Worm (Caenorhabditis elegans) whole organism, mixed stage, embryonic: ENCODE measurements around the gene scl-7.
A peak's percentile ranks its signal among the peaks of the same experiment; 100 is the strongest.

Source experiments
- blmp-1 ChIP-seq: fragments of 150-350 bp; optimal IDR thresholded peaks from 2 replicates; lab custom pipeline; 2014; ENCODE audit warnings: missing biosample characterization, missing genetic modification characterization
- ceh-39 ChIP-seq: fragments of 150-350 bp; optimal IDR thresholded peaks from 2 replicates; lab custom pipeline; 2014; ENCODE audit warnings: missing biosample characterization, missing genetic modification characterization
- ceh-43 ChIP-seq: fragments of 200-800 bp; sonication (Bioruptor generic); optimal IDR thresholded peaks from 2 replicates; lab custom pipeline; 2018; ENCODE audit warnings: mild to moderate bottlenecking, missing genetic modification characterization, moderate library complexity, missing compliant biosample characterization
- ceh-83 ChIP-seq: fragments of 200-800 bp; sonication (Bioruptor generic); optimal IDR thresholded peaks from 2 replicates; lab custom pipeline; 2018; ENCODE audit warnings: mild to moderate bottlenecking, missing genetic modification characterization, missing compliant biosample characterization
- ces-1 ChIP-seq: fragments of 150-350 bp; optimal IDR thresholded peaks from 2 replicates; lab custom pipeline; 2014; ENCODE audit warnings: missing biosample characterization, missing genetic modification reagents, missing genetic modification characterization
- cnd-1 ChIP-seq: fragments of 200-800 bp; sonication (Bioruptor generic); optimal IDR thresholded peaks from 2 replicates; lab custom pipeline; 2018; ENCODE audit warnings: mild to moderate bottlenecking, missing genetic modification characterization, missing compliant biosample characterization
- drap-1 ChIP-seq: fragments of 200-800 bp; sonication (Bioruptor generic); optimal IDR thresholded peaks from 3 replicates; lab custom pipeline; 2018; ENCODE audit warnings: mild to moderate bottlenecking, missing genetic modification characterization, missing compliant biosample characterization
- elt-1 ChIP-seq: sonication (generic microtip); optimal IDR thresholded peaks from 2 replicates; lab custom pipeline; 2017; ENCODE audit warnings: missing genetic modification characterization, mild to moderate bottlenecking, missing compliant biosample characterization, antibody characterized with exemption, moderate library complexity, borderline replicate concordance; ENCODE audit not compliant: insufficient read depth
- elt-3 ChIP-seq: fragments of 150-350 bp; optimal IDR thresholded peaks from 2 replicates; lab custom pipeline; 2014; ENCODE audit warnings: missing biosample characterization, missing genetic modification characterization
- flh-1 ChIP-seq: fragments of 200-800 bp; sonication (Bioruptor generic); optimal IDR thresholded peaks from 2 replicates; lab custom pipeline; 2018; ENCODE audit warnings: mild to moderate bottlenecking, missing genetic modification characterization, moderate library complexity, missing compliant biosample characterization
- hlh-1 ChIP-seq: fragments of 150-350 bp; optimal IDR thresholded peaks from 2 replicates; lab custom pipeline; 2014; ENCODE audit warnings: missing biosample characterization, missing genetic modification reagents, missing genetic modification characterization
- lin-13 ChIP-seq: fragments of 150-350 bp; optimal IDR thresholded peaks from 2 replicates; lab custom pipeline; 2014; ENCODE audit warnings: missing biosample characterization, missing genetic modification characterization
- lin-32 ChIP-seq: fragments of 200-800 bp; sonication (Bioruptor generic); optimal IDR thresholded peaks from 2 replicates; lab custom pipeline; 2018; ENCODE audit warnings: mild to moderate bottlenecking, missing genetic modification characterization, missing compliant biosample characterization
- lsy-2 ChIP-seq: fragments of 150-350 bp; optimal IDR thresholded peaks from 2 replicates; lab custom pipeline; 2014; ENCODE audit warnings: missing biosample characterization, missing genetic modification characterization
- mab-5 ChIP-seq: fragments of 150-350 bp; optimal IDR thresholded peaks from 2 replicates; lab custom pipeline; 2014; ENCODE audit warnings: missing biosample characterization, missing genetic modification characterization
- mep-1 ChIP-seq: fragments of 150-350 bp; optimal IDR thresholded peaks from 2 replicates; lab custom pipeline; 2017; ENCODE audit warnings: missing biosample characterization, missing genetic modification reagents, missing genetic modification characterization, inconsistent platforms
- mls-2 ChIP-seq: sonication (generic microtip); optimal IDR thresholded peaks from 2 replicates; lab custom pipeline; 2016; ENCODE audit warnings: mild to moderate bottlenecking, missing genetic modification characterization, moderate library complexity, missing compliant biosample characterization
- nhr-2 ChIP-seq: fragments of 150-350 bp; optimal IDR thresholded peaks from 2 replicates; lab custom pipeline; 2014; ENCODE audit warnings: missing biosample characterization, missing genetic modification characterization
- nhr-28 ChIP-seq: fragments of 150-350 bp; optimal IDR thresholded peaks from 2 replicates; lab custom pipeline; 2014; ENCODE audit warnings: missing biosample characterization, missing genetic modification characterization
- nhr-76 ChIP-seq: sonication (generic microtip); optimal IDR thresholded peaks from 2 replicates; lab custom pipeline; 2017; ENCODE audit warnings: missing biosample characterization, missing genetic modification characterization
- pha-4 ChIP-seq: fragments of 150-350 bp; optimal IDR thresholded peaks from 2 replicates; lab custom pipeline; 2018; ENCODE audit warnings: missing biosample characterization, missing genetic modification reagents, missing genetic modification characterization
- sem-2 ChIP-seq: fragments of 200-800 bp; sonication (Bioruptor generic); optimal IDR thresholded peaks from 2 replicates; lab custom pipeline; 2018; ENCODE audit warnings: mild to moderate bottlenecking, missing genetic modification characterization, missing compliant biosample characterization
- snpc-4 ChIP-seq: fragments of 150-350 bp; optimal IDR thresholded peaks from 2 replicates; lab custom pipeline; 2014; ENCODE audit warnings: missing biosample characterization, missing genetic modification characterization
- sptf-1 ChIP-seq: sonication (generic microtip); optimal IDR thresholded peaks from 2 replicates; lab custom pipeline; 2017; ENCODE audit warnings: mild to moderate bottlenecking, missing genetic modification characterization, moderate library complexity, missing compliant biosample characterization
- unc-120 ChIP-seq: sonication (generic microtip); optimal IDR thresholded peaks from 2 replicates; lab custom pipeline; 2017; ENCODE audit warnings: missing genetic modification characterization, missing compliant biosample characterization; ENCODE audit not compliant: poor library complexity, severe bottlenecking
- unc-39 ChIP-seq: fragments of 150-350 bp; optimal IDR thresholded peaks from 2 replicates; lab custom pipeline; 2014; ENCODE audit warnings: missing biosample characterization, missing genetic modification characterization
- unc-62 ChIP-seq: fragments of 150-350 bp; optimal IDR thresholded peaks from 2 replicates; lab custom pipeline; 2014; ENCODE audit warnings: missing biosample characterization, missing genetic modification reagents, missing genetic modification characterization
- ztf-11 ChIP-seq: fragments of 150-350 bp; optimal IDR thresholded peaks from 2 replicates; lab custom pipeline; 2014; ENCODE audit warnings: missing biosample characterization, missing genetic modification characterization

Gene scl-7

DNA sequence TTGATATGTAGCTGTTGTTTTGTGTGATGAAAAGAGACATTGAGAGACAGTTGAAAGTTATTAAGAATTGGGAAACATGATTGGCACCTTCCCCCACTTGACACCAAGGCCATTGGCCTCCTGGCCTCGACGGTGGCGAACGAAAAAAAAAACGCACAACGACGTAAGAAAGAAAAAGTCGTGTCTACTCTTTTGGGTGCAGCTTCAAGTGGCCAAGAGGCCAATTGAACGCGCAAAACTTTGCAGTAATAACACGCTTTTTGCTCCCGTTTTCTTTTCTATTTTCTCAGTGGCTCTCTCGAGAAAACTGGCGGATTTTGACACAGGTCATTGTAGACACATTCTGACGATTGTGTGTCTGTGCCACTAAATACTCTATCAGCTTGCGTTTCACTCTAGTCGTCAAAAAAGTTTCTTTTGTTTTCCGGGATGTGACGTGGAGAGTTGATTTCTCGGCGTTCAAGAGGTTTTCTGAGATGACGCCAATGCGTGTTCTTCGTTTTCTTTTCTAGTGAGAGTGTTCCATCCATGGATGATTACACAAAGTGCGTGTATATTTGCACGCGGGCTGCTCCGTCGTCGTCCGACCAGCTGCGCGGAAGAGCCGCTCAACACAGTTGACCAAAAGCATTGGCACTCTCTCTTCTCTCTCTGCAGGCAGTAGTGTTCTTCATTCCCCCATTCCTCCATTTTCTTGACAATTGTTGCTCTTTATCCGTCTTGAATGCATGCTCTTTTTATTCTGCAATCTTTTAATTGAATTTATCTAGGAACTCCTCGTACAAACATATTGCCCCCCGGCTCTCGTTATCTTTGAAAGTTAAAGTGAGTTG is 39.6 kb upstream of the scl-7 start:
- TF ChIP-seq flh-1 (GFP tag; lab: Kevin White, UChicago): no peak
- peak; percentile 4 for TF ChIP-seq sem-2 (GFP tag; lab: Kevin White, UChicago)
- TF ChIP-seq cnd-1 (tag; lab: Kevin White, UChicago): peak; percentile 56
- no peak for TF ChIP-seq pha-4 (tag; lab: Kevin White, UChicago)
- no peak for TF ChIP-seq nhr-2 (tag; lab: Kevin White, UChicago)
- TF ChIP-seq ces-1 (GFP tag; lab: Kevin White, UChicago): no peak
- no peak for TF ChIP-seq snpc-4 (tag; lab: Kevin White, UChicago)
- no peak for TF ChIP-seq unc-39 (tag; lab: Kevin White, UChicago)
- TF ChIP-seq hlh-1 (tag; lab: Kevin White, UChicago): peak; percentile 64
- no peak for TF ChIP-seq mep-1
- TF ChIP-seq, all 35 proteins: peak for 3

DNA sequence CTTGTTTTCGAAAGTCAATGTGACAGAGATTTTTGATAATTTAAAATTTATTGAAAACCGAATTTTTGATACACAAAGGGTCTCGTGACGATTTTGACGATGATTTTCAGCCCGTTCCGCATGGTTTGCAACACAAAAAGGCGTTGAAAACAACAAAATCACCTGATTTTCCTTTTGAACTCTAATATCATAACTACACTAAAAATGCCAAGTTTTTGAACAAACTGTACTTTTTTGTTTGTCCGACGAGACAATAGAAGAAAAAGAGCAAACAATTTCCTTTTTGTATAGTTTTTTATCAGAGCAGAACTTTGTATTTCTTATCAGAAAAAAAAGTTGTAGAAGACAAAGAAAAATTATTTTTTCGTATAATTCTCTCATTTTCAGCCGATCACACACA is 38.1 kb upstream of the scl-7 start:
- TF ChIP-seq unc-39 (tag; lab: Kevin White, UChicago): no peak
- TF ChIP-seq blmp-1 (tag; lab: Kevin White, UChicago): no peak

ce11 chrIV:13033516-13033915 is 36.7 kb upstream of the scl-7 start:
- TF ChIP-seq drap-1 (GFP tag; lab: Kevin White, UChicago): no peak
- TF ChIP-seq blmp-1 (tag; lab: Kevin White, UChicago): no peak
- peak; percentile 12 for TF ChIP-seq lin-32 (GFP tag; lab: Kevin White, UChicago)

DNA sequence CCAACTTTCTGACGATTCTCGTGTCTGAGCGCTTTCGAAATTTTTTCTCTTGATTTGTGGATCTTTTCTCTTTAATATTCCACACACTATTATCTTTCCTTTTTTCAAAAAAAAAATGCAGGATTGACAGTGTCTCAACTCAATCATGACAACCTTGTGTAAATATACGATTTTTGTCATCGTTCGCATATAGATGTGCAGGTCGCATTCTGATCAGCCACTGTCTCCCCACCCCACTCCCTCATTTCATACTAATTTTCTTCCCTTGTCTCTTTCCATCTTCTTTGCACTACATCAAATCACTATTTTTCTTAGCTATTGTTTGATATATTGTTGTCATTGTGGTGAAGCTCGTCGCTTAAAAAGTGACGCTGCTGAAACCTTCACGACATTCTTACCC is 34.9 kb upstream of the scl-7 start:
- TF ChIP-seq mab-5 (tag; lab: Kevin White, UChicago) (no peak), snpc-4 (tag; lab: Kevin White, UChicago) (no peak), hlh-1 (tag; lab: Kevin White, UChicago) (no peak), elt-1 (no peak), lin-13 (no peak), unc-39 (tag; lab: Kevin White, UChicago) (no peak), sptf-1 (tag; lab: Kevin White, UChicago) (no peak), ceh-83 (GFP tag; lab: Kevin White, UChicago) (no peak), ceh-39 (tag; lab: Kevin White, UChicago) (no peak), unc-62 (GFP tag; lab: Kevin White, UChicago) (no peak), drap-1 (GFP tag; lab: Kevin White, UChicago) (no peak), ztf-11 (tag; lab: Kevin White, UChicago) (no peak), elt-3 (no peak), nhr-28 (no peak), lsy-2 (no peak), lin-32 (GFP tag; lab: Kevin White, UChicago) (no peak), mls-2 (tag; lab: Kevin White, UChicago) (no peak)

ce11 chrIV:13036835-13037234 is 33.4 kb upstream of the scl-7 start:
- peak; percentile 92 for TF ChIP-seq elt-1
- peak; percentile 33 for TF ChIP-seq unc-62 (GFP tag; lab: Kevin White, UChicago)
- peak; percentile 7 for TF ChIP-seq ceh-83 (GFP tag; lab: Kevin White, UChicago)
- no peak for TF ChIP-seq drap-1 (GFP tag; lab: Kevin White, UChicago)
- TF ChIP-seq ces-1 (GFP tag; lab: Kevin White, UChicago): peak; percentile 12
- TF ChIP-seq unc-39 (tag; lab: Kevin White, UChicago): no peak

- TF ChIP-seq nhr-76 (tag; lab: Kevin White, UChicago): no peak
- TF ChIP-seq flh-1 (GFP tag; lab: Kevin White, UChicago): no peak
- TF ChIP-seq ceh-43 (GFP tag; lab: Kevin White, UChicago): no peak
- TF ChIP-seq lin-13: no peak
- no peak for TF ChIP-seq nhr-2 (tag; lab: Kevin White, UChicago)
- TF ChIP-seq mep-1: no peak
- TF ChIP-seq ztf-11 (tag; lab: Kevin White, UChicago): no peak
- TF ChIP-seq unc-120 (tag; lab: Kevin White, UChicago): no peak
- TF ChIP-seq nhr-28: no peak
Measured at ce11 chrIV:13038888-13039287, 31.4 kb upstream of the scl-7 start, which contains the start of gene F49E11.2. Gene F49E11.2, minus strand, starts transcription at chrIV:13038988.
